Fruit fly (Drosophila melanogaster): ENCODE data around the gene Hacd2.

The Hacd2 gene

DNA sequence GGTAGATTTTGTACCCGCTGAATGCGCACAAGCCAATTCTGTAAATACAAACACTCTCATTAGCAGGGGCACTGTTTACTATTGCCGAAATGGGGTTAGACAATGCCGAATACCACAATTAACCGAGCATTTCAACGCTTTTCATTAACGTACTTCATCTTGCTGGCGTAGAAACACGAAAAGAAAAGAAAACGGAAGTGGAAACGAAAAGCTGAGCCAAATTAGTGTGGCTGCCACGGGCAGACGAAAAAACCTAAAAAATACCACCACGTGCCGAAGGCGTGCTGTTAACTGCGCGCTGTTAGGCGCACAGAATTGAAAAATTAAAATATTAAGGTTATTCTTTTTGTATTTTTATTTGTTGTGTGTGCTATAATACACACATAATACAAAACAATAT lies 50.5 kb downstream of the Hacd2 start, which contains the start of gene RpL24:
TSS of gene RpL24 (minus strand) at position 229 of the 400 bp plus-strand sequence.
- TF ChIP-seq CG1620 (GFP tag; optimal IDR thresholded peaks at IDR 0.05): peak; percentile 98
- peak; percentile 88 for TF ChIP-seq CG33017 (tag; optimal IDR thresholded peaks at IDR 0.05)
- peak; percentile 91 for TF ChIP-seq CG12768 (GFP tag; optimal IDR thresholded peaks at IDR 0.05)
- TF ChIP-seq CG7101 (tag; optimal IDR thresholded peaks at IDR 0.05): peak; percentile 96
- TF ChIP-seq Crg-1 (GFP tag; optimal IDR thresholded peaks at IDR 0.05): peak; percentile 98
- peak; percentile 90 for TF ChIP-seq Hr96 (GFP tag; optimal IDR thresholded peaks at IDR 0.05)
- TF ChIP-seq pad (GFP tag; optimal IDR thresholded peaks at IDR 0.05): peak; percentile 87
- peak; percentile 77 for TF ChIP-seq tj (GFP tag; optimal IDR thresholded peaks at IDR 0.05)
- peak; percentile 95 for TF ChIP-seq ovo (GFP tag; optimal IDR thresholded peaks at IDR 0.05)
- peak; percentile 85 for TF ChIP-seq toe (GFP tag; optimal IDR thresholded peaks at IDR 0.05)
- TF ChIP-seq kay (GFP tag; ENCODE audit: borderline replicate concordance): no peak
- peak; percentile 89 for TF ChIP-seq CG5204 (GFP tag; optimal IDR thresholded peaks at IDR 0.05)
- TF ChIP-seq cnc (optimal IDR thresholded peaks at IDR 0.05): no peak
- TF ChIP-seq Clk (GFP tag; optimal IDR thresholded peaks at IDR 0.05): peak; percentile 65
- TF ChIP-seq CG11617 (GFP tag; optimal IDR thresholded peaks at IDR 0.05): peak; percentile 97
- TF ChIP-seq bab1 (GFP tag; optimal IDR thresholded peaks at IDR 0.05): peak; percentile 99
- peak; percentile 89 for TF ChIP-seq CG7045 (GFP tag; optimal IDR thresholded peaks at IDR 0.05)
- peak; percentile 99 for TF ChIP-seq Mnt (GFP tag; optimal IDR thresholded peaks at IDR 0.05)
- TF ChIP-seq CG14711 (tag; optimal IDR thresholded peaks at IDR 0.05): peak; percentile 85
- peak; percentile 79 for TF ChIP-seq cic (GFP tag; optimal IDR thresholded peaks at IDR 0.05)
